Fruit fly (Drosophila melanogaster): ENCODE results near the gene escl.

Gene escl

DNA sequence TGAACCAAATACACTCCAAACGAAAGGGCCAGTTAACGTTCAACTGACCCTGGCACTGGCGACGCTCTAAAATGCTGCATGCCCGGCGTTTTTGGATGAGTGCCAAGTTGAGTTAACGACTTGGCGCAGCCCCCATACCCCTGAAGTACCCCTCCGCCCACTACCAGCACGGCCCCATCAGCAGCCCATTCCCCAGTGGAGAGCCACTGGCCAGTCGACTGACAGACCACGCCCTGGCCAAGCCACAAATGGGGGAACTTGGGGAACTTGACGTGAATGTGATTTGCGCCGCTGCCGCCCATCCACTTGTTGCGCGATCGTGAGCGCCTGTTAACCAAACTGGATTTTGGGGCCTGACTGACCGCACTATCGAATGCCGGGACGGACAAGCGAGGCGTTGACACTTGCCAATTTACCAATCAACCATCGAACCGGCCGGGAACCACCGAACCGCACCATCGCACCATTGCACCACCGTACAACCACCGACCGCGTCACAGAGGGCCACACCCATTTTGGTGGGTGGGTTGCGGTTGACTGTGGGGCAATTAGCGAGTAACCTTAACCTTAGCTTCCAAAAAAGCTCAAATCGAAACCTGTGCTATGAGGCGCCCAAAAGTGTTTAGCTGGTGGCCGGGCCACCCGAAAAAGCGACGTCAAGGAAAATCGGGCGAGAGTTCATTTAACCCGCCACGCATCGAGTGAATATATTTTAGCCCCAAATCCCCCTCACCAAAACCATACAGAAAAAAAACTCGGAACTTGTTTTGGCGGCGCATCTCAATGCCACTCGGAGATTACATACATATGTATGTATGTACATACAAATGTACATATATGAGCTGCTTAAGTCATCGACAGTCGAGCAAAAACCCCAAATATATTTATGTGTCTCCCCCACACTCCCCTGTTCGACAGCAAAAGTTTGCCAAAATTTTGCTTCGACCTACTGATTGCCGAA lies 15.0 kb downstream of the escl start (continued):
- TF ChIP-seq CG6272 (GFP tag; IDR thresholded peaks at IDR 0.05) (no peak), otp (GFP tag; IDR thresholded peaks at IDR 0.05) (no peak), NC2β (GFP tag; optimal IDR thresholded peaks at IDR 0.05) (no peak), Xrp1 (GFP tag; IDR thresholded peaks at IDR 0.05) (no peak), repo (GFP tag; optimal IDR thresholded peaks at IDR 0.05) (no peak), CG30403 (GFP tag; optimal IDR thresholded peaks at IDR 0.05) (no peak), Scr (GFP tag; IDR thresholded peaks at IDR 0.05; ENCODE audit: partially characterized antibody) (no peak), CG2712 (tag; optimal IDR thresholded peaks at IDR 0.05) (no peak), Hr39 (optimal IDR thresholded peaks at IDR 0.05) (no peak), fd96Cb (tag; optimal IDR thresholded peaks at IDR 0.05) (no peak), caup (GFP tag; optimal IDR thresholded peaks at IDR 0.05; ENCODE audit: severe bottlenecking) (peak; percentile 16), ham (GFP tag; IDR thresholded peaks at IDR 0.05) (no peak), Gug (GFP tag; IDR thresholded peaks at IDR 0.05) (no peak), CG11398 (GFP tag; optimal IDR thresholded peaks at IDR 0.05) (no peak), CG6175 (GFP tag; IDR thresholded peaks at IDR 0.05) (no peak), Nf-YB (GFP tag; optimal IDR thresholded peaks at IDR 0.05) (peak; percentile 95), CG17328 (GFP tag; IDR thresholded peaks at IDR 0.05) (no peak), CG15073 (GFP tag; optimal IDR thresholded peaks at IDR 0.05) (no peak), Deaf1 (tag; optimal IDR thresholded peaks at IDR 0.05) (peak; percentile 10), zen (tag; optimal IDR thresholded peaks at IDR 0.05) (no peak), hb (GFP tag; IDR thresholded peaks at IDR 0.05; ENCODE audit: partially characterized antibody) (no peak), Hey (tag; optimal IDR thresholded peaks at IDR 0.05) (no peak), vfl (GFP tag; optimal IDR thresholded peaks at IDR 0.05) (no peak), cas (GFP tag; IDR thresholded peaks at IDR 0.05) (no peak), CG8290 (GFP tag; optimal IDR thresholded peaks at IDR 0.05) (no peak), CG8290 (tag; optimal IDR thresholded peaks at IDR 0.05) (peak in 1 of 2 experiments; percentile 55), CG6683 (GFP tag; optimal IDR thresholded peaks at IDR 0.05) (no peak), CG6854 (GFP tag; optimal IDR thresholded peaks at IDR 0.05) (no peak), HLHmδ (GFP tag; optimal IDR thresholded peaks at IDR 0.05) (peak; percentile 42), slp2 (GFP tag; optimal IDR thresholded peaks at IDR 0.05) (no peak), ftz-f1 (GFP tag; optimal IDR thresholded peaks at IDR 0.05) (peak; percentile 13), sug (tag; optimal IDR thresholded peaks at IDR 0.05) (peak; percentile 90), exex (tag; optimal IDR thresholded peaks at IDR 0.05) (peak; percentile 61), Hmr (GFP tag; optimal IDR thresholded peaks at IDR 0.05) (peak; percentile 39), Antp (GFP tag; optimal IDR thresholded peaks at IDR 0.05) (no peak), YL-1 (GFP tag; optimal IDR thresholded peaks at IDR 0.05) (no peak), Camta (GFP tag; optimal IDR thresholded peaks at IDR 0.05) (no peak), Bteb2 (GFP tag; optimal IDR thresholded peaks at IDR 0.05) (no peak), gsb-n (tag; optimal IDR thresholded peaks at IDR 0.05) (peak; percentile 82), ATbp (GFP tag; optimal IDR thresholded peaks at IDR 0.05) (no peak), hth (optimal IDR thresholded peaks at IDR 0.05) (no peak), Spps (tag; optimal IDR thresholded peaks at IDR 0.05) (no peak), sqz (GFP tag; optimal IDR thresholded peaks at IDR 0.05) (peak; percentile 92), Med (GFP tag) (peak; percentile 84), CG15601 (tag; optimal IDR thresholded peaks at IDR 0.05) (peak; percentile 21), jing (GFP tag; optimal IDR thresholded peaks at IDR 0.05) (no peak), slbo (GFP tag; IDR thresholded peaks at IDR 0.05) (no peak), Rfx (GFP tag; IDR thresholded peaks at IDR 0.05) (no peak), CG8765 (GFP tag; IDR thresholded peaks at IDR 0.05) (no peak), dysf (GFP tag; IDR thresholded peaks at IDR 0.05) (no peak), CG3995 (GFP tag; optimal IDR thresholded peaks at IDR 0.05) (no peak)

Data from whole organism, embryonic.